Worm (Caenorhabditis elegans) whole organism, midembryonic: ENCODE data around the gene H12D21.5.
"Not testable (repeated sequence)": the region's sequence is repeated elsewhere in the genome, so short reads cannot be mapped to it uniquely, and the experiment has no call there.

Experiments
- T22C8.4 ChIP-seq: fragments of 200-800 bp; sonication (Bioruptor generic); IDR thresholded peaks from 2 replicates; pipeline ENCODE4 v1.3.6; 2022; ENCODE audit warnings: missing genetic modification characterization, missing compliant biosample characterization
- cog-1 ChIP-seq: sonication (generic microtip); optimal IDR thresholded peaks from 2 replicates; lab custom pipeline; 2016; ENCODE audit warnings: missing genetic modification characterization, missing compliant biosample characterization
- flt-1 ChIP-seq: fragments of 200-800 bp; sonication (Bioruptor generic); IDR thresholded peaks from 2 replicates; pipeline ENCODE4 v1.3.6; 2022; ENCODE audit warnings: missing genetic modification characterization, missing compliant biosample characterization
- klf-2 ChIP-seq: fragments of 200-800 bp; sonication (Bioruptor generic); conservative IDR thresholded peaks from 2 replicates; pipeline ENCODE4 v1.3.6; 2022; ENCODE audit warnings: missing genetic modification reagents, missing genetic modification characterization, missing compliant biosample characterization
- med-1 ChIP-seq: sonication (generic microtip); optimal IDR thresholded peaks from 2 replicates; lab custom pipeline; 2017; ENCODE audit warnings: missing genetic modification characterization, mild to moderate bottlenecking, missing compliant biosample characterization, antibody characterized with exemption, missing genetic modification reagents; ENCODE audit not compliant: insufficient read depth
- ref-1 ChIP-seq: fragments of 200-800 bp; sonication (Bioruptor generic); conservative IDR thresholded peaks from 2 replicates; pipeline ENCODE4 v1.3.6; 2022; ENCODE audit warnings: missing genetic modification reagents, missing genetic modification characterization, missing compliant biosample characterization
- tab-1 ChIP-seq: fragments of 200-800 bp; sonication (Bioruptor generic); IDR thresholded peaks from 2 replicates; pipeline ENCODE4 v1.3.6; 2022; ENCODE audit warnings: missing genetic modification characterization, missing compliant biosample characterization
- ztf-23 ChIP-seq: fragments of 200-800 bp; sonication (Bioruptor generic); IDR thresholded peaks from 2 replicates; pipeline ENCODE4 v1.3.6; 2022; ENCODE audit warnings: missing genetic modification reagents, missing genetic modification characterization, missing compliant biosample characterization
- ztf-29 ChIP-seq: fragments of 200-800 bp; sonication (Bioruptor generic); IDR thresholded peaks from 2 replicates; pipeline ENCODE4 v1.3.6; 2022; ENCODE audit warnings: missing genetic modification reagents, missing genetic modification characterization, missing compliant biosample characterization

Gene H12D21.5

ce11 chrV:14877242-14877819 is 16.5 kb upstream of the H12D21.5 start:
- no peak for TF ChIP-seq ztf-23 (GFP tag; lab: Robert Waterston, UW)
- no peak for TF ChIP-seq T22C8.4 (GFP tag; lab: Robert Waterston, UW)
- TF ChIP-seq ztf-29, result no peak
- TF ChIP-seq tab-1, result no peak
- no peak for TF ChIP-seq cog-1 (tag; lab: Kevin White, UChicago)
- TF ChIP-seq flt-1, result no peak
- no peak for TF ChIP-seq ref-1
- no peak for TF ChIP-seq med-1

- TF ChIP-seq tab-1, ztf-29, ref-1: not testable (repeated sequence)
Measured at ce11 chrV:14890782-14891181, 3.0 kb upstream of the H12D21.5 start, which contains the start of gene nspa-2. nspa-2 (plus strand) TSS chrV:14891082.

- no peak for TF ChIP-seq tab-1
- TF ChIP-seq cog-1 (tag; lab: Kevin White, UChicago), result no peak
- TF ChIP-seq ref-1, result no peak
- TF ChIP-seq klf-2 (GFP tag; lab: Robert Waterston, UW), result no peak
- no peak for TF ChIP-seq med-1
- no peak for TF ChIP-seq T22C8.4 (GFP tag; lab: Robert Waterston, UW)
- TF ChIP-seq ztf-23 (GFP tag; lab: Robert Waterston, UW), result no peak
- no peak for TF ChIP-seq flt-1
- TF ChIP-seq ztf-29, result no peak
Measured at ce11 chrV:14895557-14895956, 1.8 kb downstream of the H12D21.5 start, which contains the start of gene mpst-3. mpst-3 (plus strand) TSS chrV:14895647.

- no peak for TF ChIP-seq ref-1
- TF ChIP-seq med-1, result no peak
- TF ChIP-seq T22C8.4 (GFP tag; lab: Robert Waterston, UW), result no peak
- TF ChIP-seq ztf-29, result no peak
- TF ChIP-seq tab-1, result no peak
- no peak for TF ChIP-seq flt-1
- no peak for TF ChIP-seq ztf-23 (GFP tag; lab: Robert Waterston, UW)
- TF ChIP-seq cog-1 (tag; lab: Kevin White, UChicago), result no peak
- no peak for TF ChIP-seq klf-2 (GFP tag; lab: Robert Waterston, UW)
Measured at ce11 chrV:14897731-14898130, 3.9 kb downstream of the H12D21.5 start, which contains the start of gene H12D21.6. H12D21.6 (minus strand) TSS chrV:14897831.

ce11 chrV:14899545-14899944 is 5.7 kb downstream of the H12D21.5 start, which contains the start of gene H12D21.10:
H12D21.10 (plus strand) TSS chrV:14899804.
- no peak for TF ChIP-seq klf-2 (GFP tag; lab: Robert Waterston, UW)
- no peak for TF ChIP-seq med-1
- no peak for TF ChIP-seq tab-1
- TF ChIP-seq cog-1 (tag; lab: Kevin White, UChicago), result no peak
- no peak for TF ChIP-seq ref-1
- no peak for TF ChIP-seq ztf-23 (GFP tag; lab: Robert Waterston, UW)
- TF ChIP-seq T22C8.4 (GFP tag; lab: Robert Waterston, UW), result no peak
- TF ChIP-seq flt-1, result no peak
- TF ChIP-seq ztf-29, result no peak

- no peak for TF ChIP-seq T22C8.4 (GFP tag; lab: Robert Waterston, UW)
- no peak for TF ChIP-seq ztf-29
- TF ChIP-seq klf-2 (GFP tag; lab: Robert Waterston, UW), result no peak
- TF ChIP-seq ref-1, result no peak
- TF ChIP-seq cog-1 (tag; lab: Kevin White, UChicago), result no peak
- TF ChIP-seq ztf-23 (GFP tag; lab: Robert Waterston, UW), result no peak
- no peak for TF ChIP-seq flt-1
- TF ChIP-seq tab-1, result no peak
- TF ChIP-seq med-1, result no peak
Measured at ce11 chrV:14900905-14901304, 7.1 kb downstream of the H12D21.5 start.

ce11 chrV:14907445-14907844 is 13.6 kb downstream of the H12D21.5 start:
- TF ChIP-seq T22C8.4 (GFP tag; lab: Robert Waterston, UW) (no peak), med-1 (no peak), ztf-23 (GFP tag; lab: Robert Waterston, UW) (no peak), cog-1 (tag; lab: Kevin White, UChicago) (no peak), klf-2 (GFP tag; lab: Robert Waterston, UW) (no peak), ztf-29 (no peak), tab-1 (no peak), ref-1 (no peak), flt-1 (no peak)

- TF ChIP-seq T22C8.4 (GFP tag; lab: Robert Waterston, UW) (no peak), cog-1 (tag; lab: Kevin White, UChicago) (no peak)
Measured at ce11 chrV:14909331-14909835, 15.6 kb downstream of the H12D21.5 start, which contains the start of gene H12D21.9. H12D21.9 (minus strand) TSS chrV:14909478.

- no peak for TF ChIP-seq med-1
- TF ChIP-seq flt-1, result no peak
- TF ChIP-seq klf-2 (GFP tag; lab: Robert Waterston, UW), result no peak
- no peak for TF ChIP-seq ref-1
- TF ChIP-seq T22C8.4 (GFP tag; lab: Robert Waterston, UW), result no peak
- no peak for TF ChIP-seq cog-1 (tag; lab: Kevin White, UChicago)
- no peak for TF ChIP-seq tab-1
Measured at ce11 chrV:14910758-14911157, 17.0 kb downstream of the H12D21.5 start.

- TF ChIP-seq tab-1 (no peak), flt-1 (no peak), klf-2 (GFP tag; lab: Robert Waterston, UW) (no peak), med-1 (no peak), ztf-29 (no peak), T22C8.4 (GFP tag; lab: Robert Waterston, UW) (no peak), ztf-23 (GFP tag; lab: Robert Waterston, UW) (no peak), cog-1 (tag; lab: Kevin White, UChicago) (no peak), ref-1 (no peak)
Measured at ce11 chrV:14915599-14915998, 21.8 kb downstream of the H12D21.5 start, which contains the start of gene H12D21.11. H12D21.11 (plus strand) TSS chrV:14915899.

- TF ChIP-seq klf-2 (GFP tag; lab: Robert Waterston, UW) (no peak), tab-1 (no peak), ztf-29 (no peak), ref-1 (no peak), cog-1 (tag; lab: Kevin White, UChicago) (no peak), ztf-23 (GFP tag; lab: Robert Waterston, UW) (no peak), med-1 (no peak), flt-1 (no peak), T22C8.4 (GFP tag; lab: Robert Waterston, UW) (no peak)
Measured at ce11 chrV:14921509-14921908, 27.7 kb downstream of the H12D21.5 start, which contains the start of gene zmp-4. zmp-4 (minus strand) TSS chrV:14921609.
